Fruit fly (Drosophila melanogaster) whole organism, adult: ENCODE data around the gene CG34116.
A peak's percentile ranks its signal among the peaks of the same experiment; 100 is the strongest.

Experiments
- CG11617 ChIP-seq: fragments of 200-800 bp; sonication (Bioruptor generic); optimal IDR thresholded peaks from 2 replicates; lab custom pipeline; 2017; ENCODE audit warnings: mild to moderate bottlenecking, missing biosample characterization, missing genetic modification reagents, missing genetic modification characterization
- CG12768 ChIP-seq: fragments of 200-800 bp; sonication (Bioruptor generic); optimal IDR thresholded peaks from 2 replicates; lab custom pipeline; 2017; ENCODE audit warnings: missing biosample characterization, missing genetic modification characterization, mild to moderate bottlenecking, moderate library complexity, missing genetic modification reagents
- CG14711 ChIP-seq: fragments of 200-800 bp; sonication (Bioruptor generic); optimal IDR thresholded peaks from 2 replicates; lab custom pipeline; 2018; ENCODE audit warnings: missing biosample characterization, mild to moderate bottlenecking, missing genetic modification characterization, moderate library complexity
- CG1620 ChIP-seq: fragments of 200-800 bp; sonication (Bioruptor generic); optimal IDR thresholded peaks from 2 replicates; lab custom pipeline; 2016; ENCODE audit warnings: missing biosample characterization, missing genetic modification characterization
- CG33017 ChIP-seq: fragments of 200-800 bp; sonication (Bioruptor generic); optimal IDR thresholded peaks from 2 replicates; lab custom pipeline; 2018; ENCODE audit warnings: missing biosample characterization, mild to moderate bottlenecking, missing genetic modification characterization, moderate library complexity
- CG5204 ChIP-seq: fragments of 200-800 bp; sonication (Bioruptor generic); optimal IDR thresholded peaks from 2 replicates; lab custom pipeline; 2016; ENCODE audit warnings: missing biosample characterization, missing genetic modification characterization
- CG7045 ChIP-seq: fragments of 200-800 bp; sonication (Bioruptor generic); optimal IDR thresholded peaks from 2 replicates; lab custom pipeline; 2017; ENCODE audit warnings: missing biosample characterization, mild to moderate bottlenecking, missing genetic modification characterization
- CG7101 ChIP-seq: fragments of 200-800 bp; sonication (Bioruptor generic); optimal IDR thresholded peaks from 2 replicates; lab custom pipeline; 2018; ENCODE audit warnings: missing biosample characterization, mild to moderate bottlenecking, missing genetic modification characterization, moderate library complexity
- Clk ChIP-seq: fragments of 200-800 bp; sonication (Bioruptor generic); optimal IDR thresholded peaks from 2 replicates; lab custom pipeline; 2017; ENCODE audit warnings: missing biosample characterization, missing genetic modification characterization
- Crg-1 ChIP-seq: fragments of 200-800 bp; sonication (Bioruptor generic); optimal IDR thresholded peaks from 2 replicates; lab custom pipeline; 2016; ENCODE audit warnings: missing biosample characterization, missing genetic modification characterization
- Hr96 ChIP-seq: fragments of 200-800 bp; sonication (Bioruptor generic); optimal IDR thresholded peaks from 2 replicates; lab custom pipeline; 2016; ENCODE audit warnings: missing biosample characterization, missing genetic modification characterization
- Mnt ChIP-seq: fragments of 200-800 bp; sonication (Bioruptor generic); optimal IDR thresholded peaks from 2 replicates; lab custom pipeline; 2016; ENCODE audit warnings: missing biosample characterization, mild to moderate bottlenecking, missing genetic modification characterization
- bab1 ChIP-seq: fragments of 200-800 bp; sonication (Bioruptor generic); optimal IDR thresholded peaks from 3 replicates; lab custom pipeline; 2019; ENCODE audit warnings: missing biosample characterization, mild to moderate bottlenecking, missing genetic modification characterization, moderate library complexity
- cic ChIP-seq: fragments of 200-800 bp; sonication (Bioruptor generic); optimal IDR thresholded peaks from 2 replicates; lab custom pipeline; 2017; ENCODE audit warnings: missing biosample characterization, mild to moderate bottlenecking, missing genetic modification characterization, moderate library complexity
- cnc ChIP-seq, 2 experiments: fragments of >200 bp; optimal IDR thresholded peaks; 2 replicates each; lab custom pipeline; 2017
- kay ChIP-seq: fragments of 200-800 bp; sonication (Bioruptor generic); peaks from one replicate; lab custom pipeline; 2016; ENCODE audit warnings: missing biosample characterization, missing genetic modification characterization, borderline replicate concordance
- ovo ChIP-seq: fragments of 200-800 bp; sonication (Bioruptor generic); optimal IDR thresholded peaks from 2 replicates; lab custom pipeline; 2016; ENCODE audit warnings: missing biosample characterization, missing genetic modification characterization
- pad ChIP-seq: fragments of 200-800 bp; sonication (Bioruptor generic); optimal IDR thresholded peaks from 3 replicates; lab custom pipeline; 2017; ENCODE audit warnings: missing biosample characterization, missing genetic modification characterization, mild to moderate bottlenecking, moderate library complexity, missing genetic modification reagents
- tj ChIP-seq: fragments of 200-800 bp; sonication (Bioruptor generic); optimal IDR thresholded peaks from 3 replicates; lab custom pipeline; 2017; ENCODE audit warnings: missing biosample characterization, mild to moderate bottlenecking, missing genetic modification characterization, moderate library complexity
- toe ChIP-seq: fragments of 200-800 bp; sonication (Bioruptor generic); optimal IDR thresholded peaks from 2 replicates; lab custom pipeline; 2016; ENCODE audit warnings: missing biosample characterization, missing genetic modification characterization

Gene CG34116

DNA sequence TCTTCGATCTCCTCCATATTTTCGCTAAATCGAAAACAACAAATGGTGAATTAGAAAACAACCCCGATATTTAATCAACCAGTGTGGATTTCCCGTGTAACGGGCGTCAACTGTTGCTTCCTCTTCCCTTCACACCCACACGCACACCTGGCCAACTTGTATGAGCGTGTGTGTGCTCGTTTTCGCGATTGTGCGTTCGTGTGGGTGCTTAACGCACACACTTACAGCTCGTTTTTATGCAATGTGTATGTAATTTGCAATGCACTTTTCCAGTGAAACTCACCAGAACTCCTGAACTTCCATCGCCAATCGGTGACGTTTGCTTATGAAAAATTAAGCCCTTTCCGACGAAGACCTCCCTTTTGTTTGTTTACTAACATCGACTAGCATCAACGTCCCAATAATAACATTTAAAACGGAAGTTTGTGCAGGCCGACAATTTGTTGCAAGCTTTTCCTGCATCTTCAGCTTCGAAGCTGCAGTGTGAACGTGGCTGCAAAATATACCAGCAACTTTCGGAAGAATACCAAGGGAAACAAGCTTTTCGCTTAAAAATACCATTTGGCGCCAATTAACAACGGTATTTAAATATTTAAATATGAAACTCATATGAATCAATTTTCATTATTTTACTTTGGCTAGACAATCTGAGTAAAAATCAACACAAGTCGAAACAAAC, 9.8 kb upstream of the CG34116 start, which contains the start of gene cyc:
cyc (minus strand) TSS at position 467 of the 679 bp plus-strand sequence.
- no peak for TF ChIP-seq CG14711 (tag; lab: Kevin White, UChicago)
- TF ChIP-seq CG7101, result peak; percentile 44
- TF ChIP-seq CG11617 (GFP tag; lab: Kevin White, UChicago), result peak; percentile 54
- TF ChIP-seq pad (GFP tag; lab: Kevin White, UChicago), result peak; percentile 27
- TF ChIP-seq Mnt (GFP tag; lab: Kevin White, UChicago), result peak; percentile 60
- peak; percentile 71 for TF ChIP-seq ovo (GFP tag; lab: Kevin White, UChicago)
- TF ChIP-seq CG1620 (GFP tag; lab: Kevin White, UChicago), result no peak
- no peak for TF ChIP-seq kay (GFP tag; lab: Kevin White, UChicago)
- TF ChIP-seq Clk (GFP tag; lab: Kevin White, UChicago), result no peak
- peak; percentile 74 for TF ChIP-seq CG12768
- TF ChIP-seq CG5204, result no peak
- peak; percentile 53 for TF ChIP-seq bab1 (GFP tag; lab: Kevin White, UChicago)
- peak; percentile 57 for TF ChIP-seq CG33017
- TF ChIP-seq CG7045 (GFP tag; lab: Kevin White, UChicago), result peak; percentile 10
- no peak for TF ChIP-seq Crg-1
- TF ChIP-seq tj (GFP tag; lab: Kevin White, UChicago), result peak; percentile 55
- TF ChIP-seq cnc (optimal IDR thresholded peaks at IDR 0.05; lab: Kevin White, UChicago), result no peak
- peak; percentile 75 for TF ChIP-seq cic (GFP tag; lab: Kevin White, UChicago)
- TF ChIP-seq toe (GFP tag; lab: Kevin White, UChicago), result no peak
- TF ChIP-seq Hr96 (GFP tag; lab: Kevin White, UChicago), result no peak

DNA sequence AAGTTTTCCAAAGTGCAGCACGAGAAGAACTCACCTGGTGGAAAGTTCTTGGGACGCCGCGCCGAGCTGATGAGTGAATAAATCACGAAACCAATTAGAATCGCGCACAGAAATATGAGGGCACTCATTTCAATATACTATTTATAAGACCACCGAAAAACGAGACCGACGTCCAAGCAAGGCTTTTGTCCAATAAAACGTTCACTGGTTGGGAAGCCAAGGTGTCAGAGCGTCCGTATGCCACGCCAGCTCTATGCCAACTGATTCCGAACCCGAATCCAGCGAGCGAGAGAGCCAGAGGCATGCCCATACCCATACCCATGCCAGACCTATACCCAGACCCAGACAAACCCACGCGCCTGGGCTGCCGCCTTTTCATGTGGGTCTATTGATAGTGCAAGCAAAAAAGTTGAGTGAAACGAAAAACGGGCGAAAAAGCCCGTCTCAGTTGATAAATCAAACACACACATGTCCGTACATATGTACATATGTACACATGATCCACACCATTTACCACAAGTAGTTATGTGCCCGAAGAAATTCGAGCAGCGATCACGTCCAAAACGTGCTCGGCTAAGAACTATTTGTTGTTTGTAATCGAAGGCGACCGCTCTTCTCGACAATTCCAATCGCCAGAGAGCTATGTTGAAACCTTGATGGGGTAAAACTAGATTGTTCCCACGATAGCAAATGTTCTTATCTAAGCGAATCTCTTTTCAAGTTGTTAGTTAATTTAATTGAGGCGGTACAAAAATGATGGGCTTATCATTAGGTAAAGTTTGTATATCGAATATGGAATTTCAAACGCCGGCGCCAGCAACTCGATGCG, 7.5 kb upstream of the CG34116 start, which contains the start of gene Cyp305a1:
Cyp305a1 (minus strand) TSS at position 265 of the 829 bp plus-strand sequence.
- TF ChIP-seq toe (GFP tag; lab: Kevin White, UChicago) (no peak), bab1 (GFP tag; lab: Kevin White, UChicago) (peak; percentile 37), CG12768 (peak; percentile 3), ovo (GFP tag; lab: Kevin White, UChicago) (no peak), Mnt (GFP tag; lab: Kevin White, UChicago) (peak; percentile 6), Clk (GFP tag; lab: Kevin White, UChicago) (no peak), CG7101 (no peak), tj (GFP tag; lab: Kevin White, UChicago) (peak; percentile 48)

DNA sequence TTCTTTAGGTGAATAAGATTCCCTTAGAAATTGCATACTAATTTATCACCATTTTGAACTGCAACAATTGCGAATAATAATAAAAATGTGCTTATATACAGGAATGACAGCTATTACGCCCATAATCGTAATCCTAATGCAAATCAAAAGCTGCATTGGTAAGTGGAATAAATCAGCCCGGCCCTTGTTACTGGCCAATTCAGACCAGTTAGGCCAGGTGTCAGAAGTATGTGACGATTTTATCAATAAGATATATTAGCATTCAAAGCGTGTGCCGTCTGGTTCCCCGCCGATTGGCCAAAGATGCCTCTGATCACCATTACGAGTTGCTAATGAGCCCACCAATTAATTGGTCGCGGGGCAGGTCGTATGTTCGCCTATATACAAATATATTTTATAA, 6.7 kb upstream of the CG34116 start:
- TF ChIP-seq CG14711 (tag; lab: Kevin White, UChicago) (no peak), CG11617 (GFP tag; lab: Kevin White, UChicago) (no peak), ovo (GFP tag; lab: Kevin White, UChicago) (no peak), pad (GFP tag; lab: Kevin White, UChicago) (no peak), CG1620 (GFP tag; lab: Kevin White, UChicago) (no peak), CG33017 (no peak), cic (GFP tag; lab: Kevin White, UChicago) (no peak), Mnt (GFP tag; lab: Kevin White, UChicago) (no peak), kay (GFP tag; lab: Kevin White, UChicago) (no peak), CG7101 (no peak), bab1 (GFP tag; lab: Kevin White, UChicago) (no peak), CG5204 (no peak), cnc (optimal IDR thresholded peaks at IDR 0.05; lab: Kevin White, UChicago) (no peak), Hr96 (GFP tag; lab: Kevin White, UChicago) (no peak), CG7045 (GFP tag; lab: Kevin White, UChicago) (no peak), tj (GFP tag; lab: Kevin White, UChicago) (no peak)

DNA sequence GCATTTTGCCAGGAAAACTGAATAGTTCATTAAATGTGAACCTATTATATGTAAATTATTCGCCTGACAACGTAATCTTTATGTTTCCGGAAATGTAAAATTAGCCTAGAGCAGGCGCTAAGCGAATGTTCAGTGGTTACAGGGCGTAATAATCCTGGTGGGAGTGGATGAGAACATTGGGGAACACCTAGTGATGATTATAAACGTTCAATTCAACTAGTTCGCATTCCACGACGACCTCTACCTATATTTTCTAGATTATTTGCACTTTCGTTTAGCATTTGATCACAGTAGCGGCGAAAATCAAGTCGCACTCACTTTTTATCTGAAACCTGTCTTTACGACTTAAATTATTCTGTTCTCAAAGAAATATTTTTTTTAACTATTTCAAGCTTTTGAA, 1.7 kb upstream of the CG34116 start:
- TF ChIP-seq CG7101 (no peak), toe (GFP tag; lab: Kevin White, UChicago) (no peak), CG7045 (GFP tag; lab: Kevin White, UChicago) (no peak), bab1 (GFP tag; lab: Kevin White, UChicago) (no peak), CG12768 (no peak), CG11617 (GFP tag; lab: Kevin White, UChicago) (no peak), tj (GFP tag; lab: Kevin White, UChicago) (no peak), ovo (GFP tag; lab: Kevin White, UChicago) (no peak), Hr96 (GFP tag; lab: Kevin White, UChicago) (no peak)

DNA sequence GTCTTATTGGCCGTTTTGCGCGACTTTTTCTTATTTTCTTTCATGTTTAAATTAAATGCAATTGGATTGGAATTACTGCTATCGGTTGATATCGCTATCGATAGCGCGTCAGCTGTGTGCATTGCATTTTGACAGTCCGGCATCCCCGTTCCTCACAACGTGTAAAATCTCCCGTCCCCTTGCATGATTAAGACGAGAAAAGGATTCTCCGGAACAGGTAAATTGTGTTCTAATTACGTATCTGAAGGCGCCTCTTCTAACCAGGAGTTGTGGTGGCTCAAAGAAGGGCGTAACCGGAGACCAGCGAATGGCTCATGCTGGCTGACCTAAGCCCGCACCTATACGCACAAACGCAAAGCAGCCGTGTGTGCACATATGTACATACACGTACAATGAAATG, 1.3 kb upstream of the CG34116 start, which contains the start of the genes CG14104 and Kap-alpha1:
CG14104 (minus strand) TSS at position 97 of the 400 bp plus-strand sequence.
Kap-alpha1 (plus strand) TSS at position 130 of the 400 bp plus-strand sequence.
- TF ChIP-seq Mnt (GFP tag; lab: Kevin White, UChicago) (peak; percentile 76), ovo (GFP tag; lab: Kevin White, UChicago) (no peak), CG7045 (GFP tag; lab: Kevin White, UChicago) (no peak), pad (GFP tag; lab: Kevin White, UChicago) (no peak), bab1 (GFP tag; lab: Kevin White, UChicago) (peak; percentile 9), cic (GFP tag; lab: Kevin White, UChicago) (peak; percentile 8), Crg-1 (peak; percentile 26), CG11617 (GFP tag; lab: Kevin White, UChicago) (peak; percentile 7), tj (GFP tag; lab: Kevin White, UChicago) (peak; percentile 42)
